Fruit fly (Drosophila melanogaster) whole organism, embryonic: ENCODE data around the gene Paf-AHalpha.

Experiments
- CG10209 ChIP-seq: fragments of 200-800 bp; sonication (Bioruptor generic); optimal IDR thresholded peaks from 3 replicates; lab custom pipeline; 2017; ENCODE audit warnings: missing biosample characterization, mild to moderate bottlenecking, missing genetic modification characterization, missing genetic modification reagents
- CG12299 ChIP-seq: fragments of 200-800 bp; sonication (Bioruptor generic); optimal IDR thresholded peaks from 2 replicates; lab custom pipeline; 2018; ENCODE audit warnings: missing biosample characterization, mild to moderate bottlenecking, missing genetic modification characterization
- CG18599 ChIP-seq: fragments of 200-800 bp; sonication (Bioruptor generic); optimal IDR thresholded peaks from 3 replicates; lab custom pipeline; 2017; ENCODE audit warnings: missing biosample characterization, missing genetic modification characterization, mild to moderate bottlenecking, moderate library complexity, missing genetic modification reagents
- CG2199 ChIP-seq: fragments of 200-800 bp; sonication (Bioruptor generic); IDR thresholded peaks from 3 replicates; pipeline ENCODE4 v1.3.6; 2022; ENCODE audit warnings: missing biosample characterization, missing genetic modification characterization
- CG33213 ChIP-seq: fragments of 200-800 bp; sonication (Bioruptor generic); optimal IDR thresholded peaks from 3 replicates; lab custom pipeline; 2016; ENCODE audit warnings: missing biosample characterization, missing genetic modification characterization
- CG9727 ChIP-seq: fragments of 200-800 bp; sonication (Bioruptor generic); optimal IDR thresholded peaks from 3 replicates; lab custom pipeline; 2017; ENCODE audit warnings: missing biosample characterization, mild to moderate bottlenecking, missing genetic modification characterization
- Dip2 ChIP-seq: fragments of 200-800 bp; sonication (Bioruptor generic); IDR thresholded peaks from 2 replicates; pipeline ENCODE4 v1.3.6; 2022; ENCODE audit warnings: missing biosample characterization, missing genetic modification characterization
- HLH4C ChIP-seq: fragments of 200-800 bp; sonication (Bioruptor generic); IDR thresholded peaks from 3 replicates; pipeline ENCODE4 v1.3.6; 2022; ENCODE audit warnings: missing biosample characterization, missing genetic modification characterization; ENCODE audit not compliant: partially characterized antibody
- Oaz ChIP-seq: fragments of 200-800 bp; sonication (Bioruptor generic); IDR thresholded peaks from 2 replicates; pipeline ENCODE4 v1.3.6; 2022; ENCODE audit warnings: missing biosample characterization, missing genetic modification characterization
- Side ChIP-seq: fragments of 200-800 bp; sonication (Bioruptor generic); optimal IDR thresholded peaks from 2 replicates; lab custom pipeline; 2016; ENCODE audit warnings: missing biosample characterization, missing genetic modification characterization
- h ChIP-seq: fragments of >200 bp; optimal IDR thresholded peaks from 2 replicates; lab custom pipeline; 2017
- trh ChIP-seq: fragments of 200-800 bp; sonication (Bioruptor generic); optimal IDR thresholded peaks from 2 replicates; lab custom pipeline; 2016; ENCODE audit warnings: missing biosample characterization, missing genetic modification characterization
- unpg ChIP-seq: fragments of 200-800 bp; sonication (Bioruptor generic); optimal IDR thresholded peaks from 3 replicates; lab custom pipeline; 2018; ENCODE audit warnings: missing biosample characterization, mild to moderate bottlenecking, missing genetic modification characterization, moderate library complexity

- TF ChIP-seq Dip2 = no peak
- TF ChIP-seq Oaz (GFP tag; lab: Robert Waterston, UW) = no peak
- TF ChIP-seq unpg (GFP tag; lab: Kevin White, UChicago) = no peak
- TF ChIP-seq Side = no peak
- TF ChIP-seq trh = no peak
- TF ChIP-seq HLH4C = no peak
- TF ChIP-seq CG33213 (GFP tag; lab: Kevin White, UChicago) = peak; percentile 30
- no peak for TF ChIP-seq CG12299
- no peak for TF ChIP-seq CG9727
- no peak for TF ChIP-seq CG18599 (GFP tag; lab: Kevin White, UChicago)
- TF ChIP-seq h (lab: Kevin White, UChicago) = no peak
- TF ChIP-seq CG10209 (GFP tag; lab: Kevin White, UChicago) = no peak
- TF ChIP-seq CG2199 (GFP tag; lab: Robert Waterston, UW) = no peak
These were observed at the start of gene Paf-AHalpha, which contains the start of gene mRpS30 for dm6 chrX:15785429-15786239.
